Fruit fly (Drosophila melanogaster) whole organism, wandering third instar larva: Measurements from ENCODE around the gene CG6739.

Source experiments
- Abd-B ChIP-seq: fragments of >200 bp; optimal IDR thresholded peaks from 2 replicates; lab custom pipeline; 2017; ENCODE audit warnings: missing biosample characterization, missing genetic modification characterization
- CG32264 ChIP-seq: fragments of 200-800 bp; sonication (Bioruptor generic); optimal IDR thresholded peaks from 2 replicates; lab custom pipeline; 2016; ENCODE audit warnings: missing biosample characterization, missing genetic modification characterization
- CG9705 ChIP-seq: fragments of 200-800 bp; sonication (Bioruptor generic); optimal IDR thresholded peaks from 2 replicates; lab custom pipeline; 2018; ENCODE audit warnings: missing biosample characterization, mild to moderate bottlenecking, missing genetic modification characterization
- CrebA ChIP-seq: fragments of 200-800 bp; sonication (Bioruptor generic); optimal IDR thresholded peaks from 2 replicates; lab custom pipeline; 2016; ENCODE audit warnings: missing biosample characterization, mild to moderate bottlenecking, missing genetic modification characterization, borderline replicate concordance
- Dfd ChIP-seq: fragments of >200 bp; optimal IDR thresholded peaks from 2 replicates; lab custom pipeline; 2017; ENCODE audit warnings: missing biosample characterization, missing genetic modification characterization
- Dif ChIP-seq: fragments of 200-275, 200-300 bp; sonication (Bioruptor generic); optimal IDR thresholded peaks from 2 replicates; lab custom pipeline; 2018; ENCODE audit warnings: missing biosample characterization, missing genetic modification characterization; ENCODE audit not compliant: partially characterized antibody
- GATAd ChIP-seq: sonication (Bioruptor generic); optimal IDR thresholded peaks from 2 replicates; lab custom pipeline; 2016; ENCODE audit warnings: missing biosample characterization, missing genetic modification characterization
- HLH106 ChIP-seq: fragments of 200-800 bp; optimal IDR thresholded peaks from 3 replicates; lab custom pipeline; 2019; ENCODE audit warnings: missing biosample characterization, mild to moderate bottlenecking, missing genetic modification characterization, moderate library complexity
- Hnf4 ChIP-seq: fragments of 200-800 bp; sonication (Bioruptor generic); optimal IDR thresholded peaks from 2 replicates; lab custom pipeline; 2016; ENCODE audit warnings: missing biosample characterization, mild to moderate bottlenecking, missing genetic modification characterization
- Hr78 ChIP-seq: fragments of >200 bp; optimal IDR thresholded peaks from 2 replicates; lab custom pipeline; 2017; ENCODE audit warnings: missing biosample characterization, missing genetic modification characterization
- Hr83 ChIP-seq: fragments of 200-300 bp; sonication (Bioruptor generic); optimal IDR thresholded peaks from 2 replicates; lab custom pipeline; 2016; ENCODE audit warnings: missing biosample characterization, mild to moderate bottlenecking, missing genetic modification characterization, moderate library complexity; ENCODE audit not compliant: poor library complexity, severe bottlenecking
- Jra ChIP-seq: sonication (Bioruptor generic); optimal IDR thresholded peaks from 2 replicates; lab custom pipeline; 2016; ENCODE audit warnings: missing biosample characterization, missing genetic modification characterization
- Mio ChIP-seq: sonication (Bioruptor generic); optimal IDR thresholded peaks from 2 replicates; lab custom pipeline; 2016; ENCODE audit warnings: missing biosample characterization, missing genetic modification characterization
- Myc ChIP-seq: fragments of >200 bp; optimal IDR thresholded peaks from 2 replicates; lab custom pipeline; 2017
- N ChIP-seq: fragments of >200 bp; optimal IDR thresholded peaks from 2 replicates; lab custom pipeline; 2018; ENCODE audit warnings: missing biosample characterization, missing external identifiers, missing genetic modification characterization
- OdsH ChIP-seq: fragments of 200-800 bp; sonication (Bioruptor generic); optimal IDR thresholded peaks from 2 replicates; lab custom pipeline; 2016; ENCODE audit warnings: missing biosample characterization, mild to moderate bottlenecking, missing genetic modification characterization
- Rel ChIP-seq, 2 experiments: fragments of 200-800 bp; sonication (Bioruptor generic) in 1 of 2; optimal IDR thresholded peaks; 2 replicates in 1 of 2; 3 replicates in 1 of 2; lab custom pipeline; 2016 to 2019; ENCODE audit warnings: mild to moderate bottlenecking in 2 of 2, missing biosample characterization in 2 of 2, missing genetic modification characterization in 2 of 2, moderate library complexity in 1 of 2
- Sp1 ChIP-seq: fragments of 200-800 bp; sonication (Bioruptor generic); optimal IDR thresholded peaks from 3 replicates; lab custom pipeline; 2019; ENCODE audit warnings: missing biosample characterization, mild to moderate bottlenecking, missing genetic modification characterization, moderate library complexity
- Vsx2 ChIP-seq: fragments of 200-300, 225-300 bp; sonication (Bioruptor generic); optimal IDR thresholded peaks from 2 replicates; lab custom pipeline; 2018; ENCODE audit warnings: missing biosample characterization, missing genetic modification characterization; ENCODE audit not compliant: partially characterized antibody
- br ChIP-seq: fragments of 200-800 bp; sonication (Bioruptor generic); optimal IDR thresholded peaks from 2 replicates; lab custom pipeline; 2016; ENCODE audit warnings: missing biosample characterization, missing genetic modification characterization
- brk ChIP-seq: fragments of 200-800 bp; sonication (Bioruptor generic); optimal IDR thresholded peaks from 2 replicates; lab custom pipeline; 2016; ENCODE audit warnings: missing biosample characterization, mild to moderate bottlenecking, missing genetic modification characterization
- dl ChIP-seq, 2 experiments: fragments of 175-275, 200-275 bp in 1 of 2; fragments of 200-275 bp in 1 of 2; sonication (Bioruptor generic); optimal IDR thresholded peaks; lab custom pipeline; 2018; ENCODE audit warnings: mild to moderate bottlenecking in 2 of 2, missing biosample characterization in 2 of 2, missing genetic modification characterization in 2 of 2, moderate library complexity in 2 of 2; ENCODE audit not compliant: partially characterized antibody in 2 of 2, insufficient read depth in 1 of 2
- dmrt93B ChIP-seq: fragments of 200-800 bp; sonication (Bioruptor generic); optimal IDR thresholded peaks from 2 replicates; lab custom pipeline; 2018; ENCODE audit warnings: missing biosample characterization, mild to moderate bottlenecking, missing genetic modification characterization
- dsf ChIP-seq: sonication (Bioruptor generic); optimal IDR thresholded peaks from 2 replicates; lab custom pipeline; 2016; ENCODE audit warnings: missing biosample characterization, missing genetic modification characterization, borderline replicate concordance
- ey ChIP-seq: fragments of 200-800 bp; sonication (Bioruptor generic); optimal IDR thresholded peaks from 2 replicates; lab custom pipeline; 2016; ENCODE audit warnings: missing biosample characterization, missing genetic modification characterization
- foxo ChIP-seq, 2 experiments: fragments of 200-800 bp; sonication (Bioruptor generic); optimal IDR thresholded peaks; 2 replicates in 1 of 2; 3 replicates in 1 of 2; lab custom pipeline; 2016 to 2017; ENCODE audit warnings: missing biosample characterization in 2 of 2, missing genetic modification characterization in 2 of 2
- fru ChIP-seq: fragments of 200-800 bp; sonication (Bioruptor generic); optimal IDR thresholded peaks from 3 replicates; lab custom pipeline; 2016; ENCODE audit warnings: missing biosample characterization, mild to moderate bottlenecking, missing genetic modification characterization
- h ChIP-seq: fragments of 200-800 bp; sonication (Bioruptor generic); optimal IDR thresholded peaks from 3 replicates; lab custom pipeline; 2016; ENCODE audit warnings: missing biosample characterization, mild to moderate bottlenecking, missing genetic modification characterization
- jim ChIP-seq: fragments of 175-275, 200-325 bp; sonication (Bioruptor generic); optimal IDR thresholded peaks from 2 replicates; lab custom pipeline; 2016; ENCODE audit warnings: missing biosample characterization, mild to moderate bottlenecking, missing genetic modification characterization
- lola ChIP-seq: fragments of >200 bp; optimal IDR thresholded peaks from 2 replicates; lab custom pipeline; 2017; ENCODE audit warnings: missing biosample characterization, missing genetic modification characterization
- pan ChIP-seq: fragments of >200 bp; optimal IDR thresholded peaks from 2 replicates; lab custom pipeline; 2017
- psq ChIP-seq: fragments of 200-800 bp; sonication (Bioruptor generic); optimal IDR thresholded peaks from 3 replicates; lab custom pipeline; 2017; ENCODE audit warnings: missing biosample characterization, mild to moderate bottlenecking, missing genetic modification characterization, moderate library complexity
- rgr ChIP-seq: fragments of 200-800 bp; sonication (Bioruptor generic); optimal IDR thresholded peaks from 3 replicates; lab custom pipeline; 2016; ENCODE audit warnings: missing biosample characterization, mild to moderate bottlenecking, missing genetic modification characterization
- sage ChIP-seq: fragments of 200-800 bp; sonication (Bioruptor generic); optimal IDR thresholded peaks from 2 replicates; lab custom pipeline; 2016; ENCODE audit warnings: missing biosample characterization, mild to moderate bottlenecking, missing genetic modification characterization
- sv ChIP-seq: fragments of 200-800 bp; sonication (Bioruptor generic); optimal IDR thresholded peaks from 3 replicates; lab custom pipeline; 2016; ENCODE audit warnings: missing biosample characterization, missing genetic modification characterization
- tai ChIP-seq: sonication (Bioruptor generic); optimal IDR thresholded peaks from 2 replicates; lab custom pipeline; 2016; ENCODE audit warnings: missing biosample characterization, missing genetic modification characterization
- usp ChIP-seq: fragments of >200 bp; optimal IDR thresholded peaks from 2 replicates; lab custom pipeline; 2017; ENCODE audit warnings: missing biosample characterization, missing genetic modification characterization
- woc ChIP-seq: sonication (Bioruptor generic); optimal IDR thresholded peaks from 2 replicates; lab custom pipeline; 2016; ENCODE audit warnings: missing biosample characterization, mild to moderate bottlenecking, missing genetic modification characterization

Gene CG6739

DNA sequence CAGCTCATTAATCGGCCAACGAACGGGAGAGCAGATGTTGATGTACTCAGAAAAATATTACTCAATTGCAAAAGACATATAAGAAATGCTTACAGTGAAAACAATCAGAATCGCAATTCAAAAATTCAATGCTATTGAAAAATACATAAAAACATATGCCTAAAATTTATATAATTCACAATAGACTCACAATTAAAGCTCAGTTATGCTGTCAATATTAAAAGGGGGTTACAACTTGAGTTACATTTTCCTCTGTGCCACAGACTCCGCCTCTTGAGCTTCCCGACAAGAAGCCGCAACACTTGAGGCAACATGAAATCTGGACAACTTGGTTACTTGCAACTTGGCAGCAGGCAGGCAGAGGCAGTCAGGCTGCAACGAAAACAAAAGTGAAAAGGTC is 3.4 kb downstream of the CG6739 start:
- TF ChIP-seq Mio (GFP tag; lab: Kevin White, UChicago) (no peak), ey (GFP tag; lab: Kevin White, UChicago) (peak; percentile 46), Dfd (GFP tag; lab: Kevin White, UChicago) (no peak), usp (GFP tag; lab: Kevin White, UChicago) (no peak), rgr (GFP tag; lab: Kevin White, UChicago) (peak; percentile 15), h (GFP tag; lab: Kevin White, UChicago) (peak; percentile 31), N (no peak), Hr83 (GFP tag; lab: Kevin White, UChicago) (no peak), Myc (lab: Kevin White, UChicago) (no peak), Hr78 (GFP tag; lab: Kevin White, UChicago) (no peak), Sp1 (GFP tag; lab: Kevin White, UChicago) (peak; percentile 45), foxo (GFP tag; optimal IDR thresholded peaks at IDR 0.05; lab: Kevin White, UChicago) (peak in 1 of 2 experiments; percentile 57), tai (GFP tag; lab: Kevin White, UChicago) (no peak), Dif (no peak), CrebA (no peak), woc (GFP tag; lab: Kevin White, UChicago) (no peak), dl (GFP tag; optimal IDR thresholded peaks at IDR 0.05; lab: Kevin White, UChicago; ENCODE audit: insufficient read depth in 1 of 2, partially characterized antibody in 2 of 2) (no peak), Abd-B (GFP tag; lab: Kevin White, UChicago) (no peak), OdsH (peak; percentile 48), Hnf4 (GFP tag; lab: Kevin White, UChicago) (peak; percentile 43), Rel (GFP tag; optimal IDR thresholded peaks at IDR 0.05; lab: Kevin White, UChicago) (no peak), Rel (tag; optimal IDR thresholded peaks at IDR 0.05; lab: Kevin White, UChicago) (no peak), brk (GFP tag; lab: Kevin White, UChicago) (no peak), CG9705 (GFP tag; lab: Kevin White, UChicago) (no peak), dsf (GFP tag; lab: Kevin White, UChicago) (no peak), dmrt93B (GFP tag; lab: Kevin White, UChicago) (no peak), pan (lab: Kevin White, UChicago) (no peak), Vsx2 (GFP tag; lab: Kevin White, UChicago) (no peak), sv (no peak), sage (GFP tag; lab: Kevin White, UChicago) (no peak), GATAd (GFP tag; lab: Kevin White, UChicago) (no peak), br (GFP tag; lab: Kevin White, UChicago) (peak; percentile 49), jim (GFP tag; lab: Kevin White, UChicago) (no peak), fru (GFP tag; lab: Kevin White, UChicago) (peak; percentile 66), lola (GFP tag; lab: Kevin White, UChicago) (no peak), HLH106 (tag; lab: Kevin White, UChicago) (peak; percentile 47), psq (GFP tag; lab: Kevin White, UChicago) (no peak), CG32264 (GFP tag; lab: Kevin White, UChicago) (no peak), Jra (GFP tag; lab: Kevin White, UChicago) (no peak)

DNA sequence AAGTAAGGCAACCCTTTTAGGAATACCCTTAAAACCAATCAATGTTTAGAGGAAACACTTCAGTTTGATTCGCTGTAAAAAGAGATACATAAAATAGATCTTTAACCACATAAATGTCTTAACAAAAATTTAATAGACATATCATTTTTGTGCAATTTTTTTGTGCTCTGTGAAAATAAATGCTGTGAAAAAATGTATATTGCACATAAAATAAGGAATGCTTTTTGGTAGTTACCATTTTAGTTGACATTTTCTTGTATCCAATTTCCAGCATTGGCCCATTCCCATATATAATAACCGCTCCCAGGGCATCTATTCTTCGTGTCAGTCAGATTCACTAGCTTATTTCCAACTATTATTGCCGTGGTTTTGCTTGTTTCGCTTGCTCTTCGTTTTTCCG is 4.0 kb downstream of the CG6739 start:
- no peak for TF ChIP-seq woc (GFP tag; lab: Kevin White, UChicago)

DNA sequence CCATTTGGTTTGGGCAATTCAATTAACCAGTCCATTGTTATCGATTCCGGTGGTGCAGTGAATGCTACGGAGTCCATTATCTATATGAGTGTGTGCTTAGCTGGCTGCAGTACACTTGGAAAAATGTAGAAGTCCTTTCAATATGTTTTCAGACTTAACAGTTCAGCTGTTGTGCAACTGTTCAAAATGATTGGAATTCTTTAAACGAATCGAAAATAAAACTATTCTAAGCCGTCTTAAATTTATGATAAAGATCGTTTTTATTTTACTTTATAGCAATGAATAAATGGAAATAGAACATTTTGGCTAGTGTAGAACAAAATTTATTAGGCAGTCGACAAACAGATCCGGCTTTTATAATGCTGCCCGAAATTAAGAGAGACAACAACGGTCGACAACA is 8.6 kb downstream of the CG6739 start:
- TF ChIP-seq Hr83 (GFP tag; lab: Kevin White, UChicago) (no peak), Rel (GFP tag; optimal IDR thresholded peaks at IDR 0.05; lab: Kevin White, UChicago) (no peak), Rel (tag; optimal IDR thresholded peaks at IDR 0.05; lab: Kevin White, UChicago) (no peak), fru (GFP tag; lab: Kevin White, UChicago) (no peak), tai (GFP tag; lab: Kevin White, UChicago) (no peak), Hnf4 (GFP tag; lab: Kevin White, UChicago) (no peak), Jra (GFP tag; lab: Kevin White, UChicago) (no peak)
